Fruit fly (Drosophila melanogaster) whole organism, embryonic: ENCODE measurements around the gene CG31141.
A peak's percentile ranks its signal among the peaks of the same experiment; 100 is the strongest.

Experiments
- Atf-2 ChIP-seq: fragments of 200-800 bp; sonication (Bioruptor generic); optimal IDR thresholded peaks from 2 replicates; lab custom pipeline; 2016; ENCODE audit warnings: missing biosample characterization, missing genetic modification characterization
- B-H1 ChIP-seq: fragments of 200-800 bp; sonication (Bioruptor generic); IDR thresholded peaks from 3 replicates; pipeline ENCODE4 v1.3.6; 2022; ENCODE audit warnings: missing biosample characterization, missing genetic modification characterization
- Blimp-1 ChIP-seq: fragments of 200-800 bp; sonication (Bioruptor generic); optimal IDR thresholded peaks from 3 replicates; lab custom pipeline; 2018; ENCODE audit warnings: missing biosample characterization, missing genetic modification characterization, mild to moderate bottlenecking, moderate library complexity, missing genetic modification reagents
- CG1024 ChIP-seq: fragments of 200-800 bp; sonication (Bioruptor generic); IDR thresholded peaks from 2 replicates; pipeline ENCODE4 v1.3.6; 2022; ENCODE audit warnings: missing biosample characterization, missing genetic modification characterization
- CG10267 ChIP-seq: fragments of 200-800 bp; sonication (Bioruptor generic); optimal IDR thresholded peaks from 2 replicates; lab custom pipeline; 2018; ENCODE audit warnings: missing biosample characterization, mild to moderate bottlenecking, missing genetic modification characterization, moderate library complexity
- CG10321 ChIP-seq: fragments of 200-800 bp; sonication (Bioruptor generic); IDR thresholded peaks from 2 replicates; pipeline ENCODE4 v1.3.6; 2022; ENCODE audit warnings: missing biosample characterization, missing genetic modification characterization
- CG13123 ChIP-seq: fragments of 200-800 bp; sonication (Bioruptor generic); optimal IDR thresholded peaks from 2 replicates; lab custom pipeline; 2016; ENCODE audit warnings: missing biosample characterization, missing genetic modification characterization
- CG14710 ChIP-seq: fragments of 200-800 bp; sonication (Bioruptor generic); optimal IDR thresholded peaks from 3 replicates; lab custom pipeline; 2019; ENCODE audit warnings: missing biosample characterization, mild to moderate bottlenecking, missing genetic modification characterization, moderate library complexity
- CG15479 ChIP-seq: fragments of 200-800 bp; sonication (Bioruptor generic); optimal IDR thresholded peaks from 3 replicates; lab custom pipeline; 2019; ENCODE audit warnings: missing biosample characterization, mild to moderate bottlenecking, missing genetic modification characterization, moderate library complexity
- CG16863 ChIP-seq: fragments of 200-800 bp; sonication (Bioruptor generic); optimal IDR thresholded peaks from 3 replicates; lab custom pipeline; 2016; ENCODE audit warnings: missing biosample characterization, missing genetic modification characterization
- CG1832 ChIP-seq: fragments of 200-800 bp; sonication (Bioruptor generic); optimal IDR thresholded peaks from 2 replicates; lab custom pipeline; 2017; ENCODE audit warnings: missing biosample characterization, mild to moderate bottlenecking, missing genetic modification characterization, inconsistent platforms
- CG18476 ChIP-seq: fragments of 200-800 bp; sonication (Bioruptor generic); optimal IDR thresholded peaks from 2 replicates; lab custom pipeline; 2016; ENCODE audit warnings: missing biosample characterization, mild to moderate bottlenecking, missing genetic modification characterization
- CG2120 ChIP-seq: fragments of 200-800 bp; sonication (Bioruptor generic); optimal IDR thresholded peaks from 3 replicates; lab custom pipeline; 2016; ENCODE audit warnings: missing biosample characterization, missing genetic modification characterization
- CG30020 ChIP-seq: fragments of 200-800 bp; optimal IDR thresholded peaks from 2 replicates; lab custom pipeline; 2019; ENCODE audit warnings: missing biosample characterization, mild to moderate bottlenecking, missing genetic modification characterization, moderate library complexity
- CG5953 ChIP-seq: fragments of 200-800 bp; sonication (Bioruptor generic); IDR thresholded peaks from 2 replicates; pipeline ENCODE4 v1.3.6; 2022; ENCODE audit warnings: missing biosample characterization, missing genetic modification characterization
- CG6254 ChIP-seq: fragments of 200-800 bp; sonication (Bioruptor generic); optimal IDR thresholded peaks from 3 replicates; lab custom pipeline; 2017; ENCODE audit warnings: mild to moderate bottlenecking, missing biosample characterization, missing genetic modification reagents, missing genetic modification characterization
- CG6689 ChIP-seq: fragments of 200-800 bp; sonication (Bioruptor generic); IDR thresholded peaks from 2 replicates; pipeline ENCODE4 v1.3.6; 2022; ENCODE audit warnings: missing biosample characterization, missing genetic modification characterization
- CG7271 ChIP-seq: fragments of 200-800 bp; sonication (Bioruptor generic); optimal IDR thresholded peaks from 2 replicates; lab custom pipeline; 2018; ENCODE audit warnings: missing biosample characterization, mild to moderate bottlenecking, missing genetic modification characterization, moderate library complexity
- CG7556 ChIP-seq: fragments of 200-800 bp; sonication (Bioruptor generic); optimal IDR thresholded peaks from 2 replicates; lab custom pipeline; 2017; ENCODE audit warnings: missing biosample characterization, mild to moderate bottlenecking, missing genetic modification characterization
- CG7786 ChIP-seq: fragments of 200-800 bp; sonication (Bioruptor generic); optimal IDR thresholded peaks from 2 replicates; lab custom pipeline; 2016; ENCODE audit warnings: missing biosample characterization, missing genetic modification characterization
- CG7839 ChIP-seq: fragments of 200-800 bp; sonication (Bioruptor generic); optimal IDR thresholded peaks from 3 replicates; lab custom pipeline; 2018; ENCODE audit warnings: missing biosample characterization, mild to moderate bottlenecking, missing genetic modification characterization, moderate library complexity
- CG8765 ChIP-seq: fragments of 200-800 bp; sonication (Bioruptor generic); IDR thresholded peaks from 2 replicates; pipeline ENCODE4 v1.3.6; 2022; ENCODE audit warnings: missing biosample characterization, missing genetic modification characterization
- CG8944 ChIP-seq: fragments of 200-800 bp; sonication (Bioruptor generic); optimal IDR thresholded peaks from 3 replicates; lab custom pipeline; 2016; ENCODE audit warnings: missing biosample characterization, missing genetic modification characterization
- Dad ChIP-seq: fragments of 200-800 bp; sonication (Bioruptor generic); optimal IDR thresholded peaks from 3 replicates; lab custom pipeline; 2016; ENCODE audit warnings: missing biosample characterization, missing genetic modification characterization
- HLHmδ ChIP-seq: fragments of 200-800 bp; sonication (Bioruptor generic); optimal IDR thresholded peaks from 2 replicates; lab custom pipeline; 2018; ENCODE audit warnings: missing biosample characterization, mild to moderate bottlenecking, missing genetic modification characterization, moderate library complexity
- Lim3 ChIP-seq: fragments of 200-800 bp; sonication (Bioruptor generic); IDR thresholded peaks from 2 replicates; pipeline ENCODE4 v1.3.6; 2022; ENCODE audit warnings: missing biosample characterization, missing genetic modification characterization
- Opbp ChIP-seq: fragments of 200-800 bp; sonication (Bioruptor generic); IDR thresholded peaks from 3 replicates; pipeline ENCODE4 v1.3.6; 2022; ENCODE audit warnings: missing biosample characterization, missing genetic modification characterization; ENCODE audit not compliant: partially characterized antibody
- ab ChIP-seq: fragments of 200-800 bp; sonication (Bioruptor generic); optimal IDR thresholded peaks from 2 replicates; lab custom pipeline; 2016; ENCODE audit warnings: missing biosample characterization, missing genetic modification characterization
- cad ChIP-seq: fragments of >200 bp; optimal IDR thresholded peaks from 2 replicates; lab custom pipeline; 2017; ENCODE audit warnings: missing biosample characterization, missing genetic modification characterization
- danr ChIP-seq: fragments of 200-800 bp; sonication (Bioruptor generic); IDR thresholded peaks from 2 replicates; pipeline ENCODE4 v1.3.6; 2022; ENCODE audit warnings: missing biosample characterization, missing genetic modification characterization
- gcm ChIP-seq: fragments of 200-800 bp; sonication (Bioruptor generic); optimal IDR thresholded peaks from 2 replicates; lab custom pipeline; 2019; ENCODE audit warnings: missing biosample characterization, mild to moderate bottlenecking, missing genetic modification characterization, moderate library complexity
- gro ChIP-seq: fragments of 200-800 bp; sonication (Bioruptor generic); optimal IDR thresholded peaks from 2 replicates; lab custom pipeline; 2016; ENCODE audit warnings: missing biosample characterization, missing genetic modification characterization
- h ChIP-seq: fragments of >200 bp; optimal IDR thresholded peaks from 2 replicates; lab custom pipeline; 2017
- lbe ChIP-seq: fragments of 200-800 bp; sonication (Bioruptor generic); optimal IDR thresholded peaks from 2 replicates; lab custom pipeline; 2016; ENCODE audit warnings: missing biosample characterization, mild to moderate bottlenecking, missing genetic modification characterization
- lilli ChIP-seq: fragments of 200-800 bp; sonication (Bioruptor generic); optimal IDR thresholded peaks from 3 replicates; lab custom pipeline; 2016; ENCODE audit warnings: missing biosample characterization, missing genetic modification characterization
- lmd ChIP-seq: fragments of 200-800 bp; sonication (Bioruptor generic); IDR thresholded peaks from 2 replicates; pipeline ENCODE4 v1.3.6; 2022; ENCODE audit warnings: missing biosample characterization, missing genetic modification characterization
- mam ChIP-seq: fragments of 200-800 bp; sonication (Bioruptor generic); optimal IDR thresholded peaks from 3 replicates; lab custom pipeline; 2016; ENCODE audit warnings: missing biosample characterization, missing genetic modification characterization
- oc ChIP-seq: fragments of 200-800 bp; sonication (Bioruptor generic); optimal IDR thresholded peaks from 2 replicates; lab custom pipeline; 2018; ENCODE audit warnings: missing biosample characterization, mild to moderate bottlenecking, missing genetic modification characterization, moderate library complexity
- psq ChIP-seq: fragments of 200-800 bp; sonication (Bioruptor generic); optimal IDR thresholded peaks from 2 replicates; lab custom pipeline; 2017; ENCODE audit warnings: missing biosample characterization, missing genetic modification characterization
- repo ChIP-seq: fragments of 200-800 bp; sonication (Bioruptor generic); optimal IDR thresholded peaks from 2 replicates; lab custom pipeline; 2016; ENCODE audit warnings: missing biosample characterization, missing genetic modification characterization
- run ChIP-seq: fragments of 200-800 bp; sonication (Bioruptor generic); optimal IDR thresholded peaks from 3 replicates; lab custom pipeline; 2018; ENCODE audit warnings: missing biosample characterization, mild to moderate bottlenecking, missing genetic modification characterization
- sc ChIP-seq, 3 experiments: fragments of >200 bp in 2 of 3; fragments of 200-800 bp in 1 of 3; sonication (Bioruptor generic) in 1 of 3; optimal IDR thresholded peaks; 2 replicates in 2 of 3; 3 replicates in 1 of 3; lab custom pipeline; 2017; ENCODE audit warnings: mild to moderate bottlenecking in 1 of 3, missing biosample characterization in 1 of 3, missing genetic modification characterization in 1 of 3, missing genetic modification reagents in 1 of 3
- slbo ChIP-seq: fragments of 200-800 bp; sonication (Bioruptor generic); IDR thresholded peaks from 2 replicates; pipeline ENCODE4 v1.3.6; 2022; ENCODE audit warnings: missing biosample characterization, missing genetic modification characterization
- slp2 ChIP-seq: fragments of 200-800 bp; sonication (Bioruptor generic); optimal IDR thresholded peaks from 2 replicates; lab custom pipeline; 2016; ENCODE audit warnings: missing biosample characterization, missing genetic modification characterization
- so ChIP-seq: fragments of 200-800 bp; sonication (Bioruptor generic); IDR thresholded peaks from 3 replicates; pipeline ENCODE4 v1.3.6; 2022; ENCODE audit warnings: missing biosample characterization, missing genetic modification characterization
- sob ChIP-seq: fragments of 200-800 bp; sonication (Bioruptor generic); IDR thresholded peaks from 2 replicates; pipeline ENCODE4 v1.3.6; 2022; ENCODE audit warnings: missing biosample characterization, missing genetic modification characterization
- toy ChIP-seq: fragments of 200-800 bp; sonication (Bioruptor generic); IDR thresholded peaks from 2 replicates; pipeline ENCODE4 v1.3.6; 2022; ENCODE audit warnings: missing biosample characterization, missing genetic modification characterization
- ttk ChIP-seq: fragments of 200-800 bp; sonication (Bioruptor generic); IDR thresholded peaks from 2 replicates; pipeline ENCODE4 v2.1.2; 2022; ENCODE audit warnings: missing biosample characterization, missing genetic modification characterization
- yki ChIP-seq: fragments of >200 bp; optimal IDR thresholded peaks from 3 replicates; lab custom pipeline; 2018
- zf30C ChIP-seq: fragments of 200-800 bp; sonication (Bioruptor generic); optimal IDR thresholded peaks from 3 replicates; lab custom pipeline; 2018; ENCODE audit warnings: missing biosample characterization, mild to moderate bottlenecking, missing genetic modification characterization

Gene CG31141

DNA sequence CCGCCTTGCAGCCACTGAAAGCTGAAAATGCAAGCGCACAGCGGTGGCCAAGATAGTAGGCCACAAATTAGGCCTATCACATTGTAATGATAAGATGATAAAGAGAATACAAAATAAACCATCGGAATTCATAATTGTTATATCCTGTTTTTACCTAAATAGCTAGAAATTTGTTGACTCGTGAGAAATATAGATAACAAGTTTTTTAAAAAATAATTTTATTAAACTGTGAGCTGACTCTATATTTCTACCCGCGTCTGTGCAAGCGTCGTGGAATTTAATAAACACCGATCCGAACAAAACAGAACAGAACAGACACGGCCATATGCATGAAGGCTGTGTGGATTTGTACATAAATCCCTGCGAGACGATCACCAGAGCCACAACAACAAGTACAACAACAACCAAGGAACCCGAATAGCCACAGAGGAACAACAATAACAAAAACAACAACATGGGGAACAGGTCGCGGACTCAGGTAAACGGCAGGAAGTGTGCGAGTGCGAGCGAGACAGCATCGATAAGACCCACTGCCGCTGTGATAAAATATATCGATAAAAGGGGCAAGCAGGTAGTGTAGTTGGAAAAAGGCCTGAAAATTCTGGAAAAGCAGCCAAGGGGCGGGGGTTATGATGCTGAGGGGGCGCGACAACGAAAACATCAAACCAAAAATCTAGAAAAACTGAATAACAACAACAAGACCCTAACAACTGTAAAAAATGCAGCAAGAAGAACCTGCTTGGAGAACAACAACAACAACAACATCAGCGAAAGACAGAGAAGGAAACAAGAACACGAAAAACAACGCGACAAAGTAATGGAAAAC is 36.6 kb upstream of the CG31141 start (continued):
- peak; percentile 89 for TF ChIP-seq CG6689 (GFP tag; lab: Robert Waterston, UW)
- TF ChIP-seq CG1024, result peak; percentile 43; the same call in 1 of the 2 replicates
- TF ChIP-seq CG7786 (GFP tag; lab: Kevin White, UChicago), result peak; percentile 65
- no peak for TF ChIP-seq Lim3 (GFP tag; lab: Robert Waterston, UW)
- no peak for TF ChIP-seq HLHmδ (GFP tag; lab: Kevin White, UChicago)
- TF ChIP-seq danr, result peak; percentile 55
- TF ChIP-seq Opbp (GFP tag; lab: Robert Waterston, UW), result no peak
- no peak for TF ChIP-seq h (lab: Kevin White, UChicago)
- TF ChIP-seq cad, result peak; percentile 42
- peak; percentile 91 for TF ChIP-seq CG6254 (GFP tag; lab: Kevin White, UChicago)
- TF ChIP-seq oc, result peak; percentile 81
- peak; percentile 45 for TF ChIP-seq CG15479 (GFP tag; lab: Kevin White, UChicago)
- TF ChIP-seq lmd (GFP tag; lab: Robert Waterston, UW), result peak; percentile 81
- no peak; the same call in 1 of the 2 replicates for TF ChIP-seq CG5953
- no peak for TF ChIP-seq psq (GFP tag; lab: Kevin White, UChicago)
- peak; percentile 81 for TF ChIP-seq CG18476
- peak; percentile 73 for TF ChIP-seq lilli (GFP tag; lab: Kevin White, UChicago)
- peak; percentile 74 for TF ChIP-seq B-H1 (GFP tag; lab: Robert Waterston, UW)
- TF ChIP-seq ttk, result peak; percentile 81
- TF ChIP-seq CG13123 (GFP tag; lab: Kevin White, UChicago), result peak; percentile 20
- TF ChIP-seq Blimp-1, result peak; percentile 92
- peak; percentile 93 for TF ChIP-seq gcm (GFP tag; lab: Kevin White, UChicago)
- peak; percentile 95 for TF ChIP-seq CG14710 (tag; lab: Kevin White, UChicago)
- TF ChIP-seq gro (GFP tag; lab: Kevin White, UChicago), result peak; percentile 6
- peak; percentile 15 for TF ChIP-seq ab (GFP tag; lab: Kevin White, UChicago)
- TF ChIP-seq CG1832 (GFP tag; lab: Kevin White, UChicago), result peak; percentile 65
- TF ChIP-seq CG7839 (tag; lab: Kevin White, UChicago), result peak; percentile 91
- TF ChIP-seq CG16863 (GFP tag; lab: Kevin White, UChicago), result peak; percentile 76
- peak; percentile 78 for TF ChIP-seq Atf-2
- peak; percentile 81; the same call in 2 of the 3 replicates for TF ChIP-seq so (GFP tag; lab: Robert Waterston, UW)
- no peak for TF ChIP-seq toy (GFP tag; lab: Robert Waterston, UW)
- peak; percentile 42 for TF ChIP-seq repo (GFP tag; lab: Kevin White, UChicago)
- peak; percentile 91 for TF ChIP-seq lbe (GFP tag; lab: Kevin White, UChicago)
- peak; percentile 92 for TF ChIP-seq CG7271 (tag; lab: Kevin White, UChicago)
- peak; percentile 64 for TF ChIP-seq slp2 (GFP tag; lab: Kevin White, UChicago)
- no peak for TF ChIP-seq yki (lab: Kevin White, UChicago)
- TF ChIP-seq CG8765 (GFP tag; lab: Robert Waterston, UW), result peak; percentile 80
- TF ChIP-seq zf30C (GFP tag; lab: Kevin White, UChicago), result no peak
- peak; percentile 74 for TF ChIP-seq CG30020 (tag; lab: Kevin White, UChicago)
- peak; percentile 46 for TF ChIP-seq mam (GFP tag; lab: Kevin White, UChicago)
- TF ChIP-seq CG8944 (GFP tag; lab: Kevin White, UChicago), result peak; percentile 68
- no peak for TF ChIP-seq sc (optimal IDR thresholded peaks at IDR 0.05; lab: Kevin White, UChicago)
- TF ChIP-seq sc (GFP tag; optimal IDR thresholded peaks at IDR 0.05; lab: Kevin White, UChicago), result peak; percentile 85
- TF ChIP-seq CG10267, result peak; percentile 91
- peak; percentile 77; the same call in 1 of the 2 replicates for TF ChIP-seq sob
- TF ChIP-seq run (tag; lab: Kevin White, UChicago), result peak; percentile 87
- TF ChIP-seq CG2120 (GFP tag; lab: Kevin White, UChicago), result peak; percentile 51
- peak; percentile 86 for TF ChIP-seq CG7556 (GFP tag; lab: Kevin White, UChicago)
- peak; percentile 62 for TF ChIP-seq Dad (GFP tag; lab: Kevin White, UChicago)
- no peak for TF ChIP-seq CG10321
- peak; percentile 63 for TF ChIP-seq slbo
